Fruit fly (Drosophila melanogaster) whole organism, wandering third instar larva: Measurements from ENCODE around the gene bt.

Source experiments
- Hr78 ChIP-seq: fragments of >200 bp; optimal IDR thresholded peaks from 2 replicates; lab custom pipeline; 2017; ENCODE audit warnings: missing biosample characterization, missing genetic modification characterization
- Hr83 ChIP-seq: fragments of 200-300 bp; sonication (Bioruptor generic); optimal IDR thresholded peaks from 2 replicates; lab custom pipeline; 2016; ENCODE audit warnings: missing biosample characterization, mild to moderate bottlenecking, missing genetic modification characterization, moderate library complexity; ENCODE audit not compliant: poor library complexity, severe bottlenecking

- TF ChIP-seq Hr83 (no peak), Hr78 (no peak)
Observed at dm6 chr4:817799-818198, 93.6 kb downstream of the bt start.
